Worm (Caenorhabditis elegans) whole organism, L2 larva: ENCODE data around the gene srd-19.

ENCODE experiments used
- ZK546.5 ChIP-seq: sonication (generic microtip); optimal IDR thresholded peaks from 2 replicates; lab custom pipeline; 2017; ENCODE audit warnings: missing biosample characterization, missing genetic modification characterization
- alr-1 ChIP-seq: fragments of 150-350 bp; optimal IDR thresholded peaks from 2 replicates; lab custom pipeline; 2014; ENCODE audit warnings: missing biosample characterization, missing genetic modification characterization
- egl-27 ChIP-seq: sonication (generic microtip); optimal IDR thresholded peaks from 3 replicates; lab custom pipeline; 2017; ENCODE audit warnings: missing biosample characterization, missing genetic modification reagents, missing genetic modification characterization
- elt-3 ChIP-seq: sonication (generic microtip); optimal IDR thresholded peaks from 2 replicates; lab custom pipeline; 2017; ENCODE audit warnings: missing biosample characterization, missing genetic modification characterization
- mab-5 ChIP-seq: fragments of 150-350 bp; optimal IDR thresholded peaks from 2 replicates; lab custom pipeline; 2014; ENCODE audit warnings: missing biosample characterization, missing genetic modification characterization
- mdl-1 ChIP-seq, 2 experiments: fragments of 150-350 bp in 1 of 2; sonication (generic microtip) in 1 of 2; optimal IDR thresholded peaks; 2 replicates each; lab custom pipeline; 2017; ENCODE audit warnings: missing biosample characterization in 2 of 2, missing genetic modification characterization in 2 of 2
- nhr-11 ChIP-seq: fragments of 150-350 bp; optimal IDR thresholded peaks from 2 replicates; lab custom pipeline; 2014; ENCODE audit warnings: missing biosample characterization, missing genetic modification characterization
- nhr-21 ChIP-seq: fragments of 150-350 bp; optimal IDR thresholded peaks from 2 replicates; lab custom pipeline; 2014; ENCODE audit warnings: missing biosample characterization, missing genetic modification characterization
- nhr-237 ChIP-seq: fragments of 150-350 bp; optimal IDR thresholded peaks from 2 replicates; lab custom pipeline; 2014; ENCODE audit warnings: missing biosample characterization, missing genetic modification characterization
- snpc-4 ChIP-seq: fragments of 150-350 bp; optimal IDR thresholded peaks from 2 replicates; lab custom pipeline; 2014; ENCODE audit warnings: missing biosample characterization, missing genetic modification characterization
- unc-62 ChIP-seq: fragments of 150-350 bp; optimal IDR thresholded peaks from 2 replicates; lab custom pipeline; 2014; ENCODE audit warnings: missing biosample characterization, missing genetic modification reagents, missing genetic modification characterization
- ztf-11 ChIP-seq: sonication (generic microtip); optimal IDR thresholded peaks from 2 replicates; lab custom pipeline; 2017; ENCODE audit warnings: missing biosample characterization, missing genetic modification characterization

ce11 chrV:13472062-13472461 lies 43.5 kb upstream of the srd-19 start:
- TF ChIP-seq mdl-1 (tag; optimal IDR thresholded peaks at IDR 0.05; lab: Kevin White, UChicago) (no peak), snpc-4 (no peak), ztf-11 (tag; lab: Kevin White, UChicago) (no peak), egl-27 (tag; lab: Kevin White, UChicago) (no peak), mab-5 (tag; lab: Kevin White, UChicago) (no peak), unc-62 (GFP tag; lab: Kevin White, UChicago) (no peak), alr-1 (no peak), nhr-237 (tag; lab: Kevin White, UChicago) (no peak), ZK546.5 (no peak), nhr-21 (tag; lab: Kevin White, UChicago) (no peak), nhr-11 (no peak), elt-3 (tag; lab: Kevin White, UChicago) (no peak)
